Fruit fly (Drosophila melanogaster) S2 (cell line): ENCODE data around the gene CG10317.

Experiments used
- CG8478 ChIP-seq: fragments of >200 bp; optimal IDR thresholded peaks from 2 replicates; lab custom pipeline; 2018
- CTCF ChIP-seq, 2 experiments: fragments of >200 bp; optimal IDR thresholded peaks; 2 replicates each; lab custom pipeline; 2018

- TF ChIP-seq CG8478 (lab: Kevin White, UChicago), result no peak
- TF ChIP-seq CTCF (optimal IDR thresholded peaks at IDR 0.05; lab: Kevin White, UChicago), result no peak
These were observed 18.8 kb upstream of the CG10317 start for dm6 chr3R:16389117-16389516.
